Worm (Caenorhabditis elegans) whole organism, L2 larva: ENCODE data around the gene C33E10.10.
A peak's percentile ranks its signal among the peaks of the same experiment; 100 is the strongest.

Source experiments
- C34F6.9 ChIP-seq: fragments of 150-350 bp; optimal IDR thresholded peaks from 2 replicates; lab custom pipeline; 2014; ENCODE audit warnings: missing biosample characterization, missing genetic modification characterization
- F13H6.1 ChIP-seq: sonication (generic microtip); optimal IDR thresholded peaks from 2 replicates; lab custom pipeline; 2016; ENCODE audit warnings: missing genetic modification characterization, missing compliant biosample characterization
- R02D3.7 ChIP-seq: fragments of 150-350 bp; optimal IDR thresholded peaks from 2 replicates; lab custom pipeline; 2014; ENCODE audit warnings: missing biosample characterization, missing genetic modification characterization
- ZK546.5 ChIP-seq: sonication (generic microtip); optimal IDR thresholded peaks from 2 replicates; lab custom pipeline; 2017; ENCODE audit warnings: missing biosample characterization, missing genetic modification characterization
- alr-1 ChIP-seq: fragments of 150-350 bp; optimal IDR thresholded peaks from 2 replicates; lab custom pipeline; 2014; ENCODE audit warnings: missing biosample characterization, missing genetic modification characterization
- aly-2 ChIP-seq: fragments of 150-350 bp; optimal IDR thresholded peaks from 2 replicates; lab custom pipeline; 2014; ENCODE audit warnings: missing biosample characterization, missing genetic modification characterization
- blmp-1 ChIP-seq: sonication (generic microtip); optimal IDR thresholded peaks from 2 replicates; lab custom pipeline; 2017; ENCODE audit warnings: missing genetic modification characterization, mild to moderate bottlenecking, missing compliant biosample characterization, antibody characterized with exemption, moderate library complexity; ENCODE audit not compliant: insufficient read depth
- ceh-82 ChIP-seq: fragments of 150-350 bp; optimal IDR thresholded peaks from 2 replicates; lab custom pipeline; 2014; ENCODE audit warnings: missing biosample characterization, missing genetic modification characterization
- crh-2 ChIP-seq: sonication (generic microtip); optimal IDR thresholded peaks from 2 replicates; lab custom pipeline; 2017; ENCODE audit warnings: missing biosample characterization, missing genetic modification characterization
- dmd-4 ChIP-seq: sonication (generic microtip); optimal IDR thresholded peaks from 2 replicates; lab custom pipeline; 2017; ENCODE audit warnings: missing biosample characterization, missing genetic modification characterization
- elt-1 ChIP-seq: fragments of 150-350 bp; optimal IDR thresholded peaks from 2 replicates; lab custom pipeline; 2014; ENCODE audit warnings: missing biosample characterization, missing genetic modification characterization
- elt-3 ChIP-seq: sonication (generic microtip); optimal IDR thresholded peaks from 2 replicates; lab custom pipeline; 2017; ENCODE audit warnings: missing biosample characterization, missing genetic modification characterization
- fos-1 ChIP-seq: fragments of 150-350 bp; optimal IDR thresholded peaks from 2 replicates; lab custom pipeline; 2014; ENCODE audit warnings: missing biosample characterization, missing genetic modification characterization
- lin-11 ChIP-seq: fragments of 150-350 bp; sonication (generic microtip); optimal IDR thresholded peaks from 2 replicates; lab custom pipeline; 2014; ENCODE audit warnings: missing biosample characterization, missing genetic modification characterization, inconsistent platforms, mixed read lengths
- lin-13 ChIP-seq: fragments of 150-350 bp; optimal IDR thresholded peaks from 2 replicates; lab custom pipeline; 2014; ENCODE audit warnings: missing biosample characterization, missing genetic modification reagents, missing genetic modification characterization
- mab-5 ChIP-seq: fragments of 150-350 bp; optimal IDR thresholded peaks from 2 replicates; lab custom pipeline; 2014; ENCODE audit warnings: missing biosample characterization, missing genetic modification characterization
- mbf-1 ChIP-seq: sonication (generic microtip); optimal IDR thresholded peaks from 2 replicates; lab custom pipeline; 2017; ENCODE audit warnings: missing biosample characterization, missing genetic modification characterization
- mdl-1 ChIP-seq, 2 experiments: fragments of 150-350 bp in 1 of 2; sonication (generic microtip) in 1 of 2; optimal IDR thresholded peaks; 2 replicates each; lab custom pipeline; 2017; ENCODE audit warnings: missing biosample characterization in 2 of 2, missing genetic modification characterization in 2 of 2
- nhr-10 ChIP-seq: sonication (generic microtip); optimal IDR thresholded peaks from 2 replicates; lab custom pipeline; 2017; ENCODE audit warnings: missing biosample characterization, missing genetic modification characterization
- nhr-12 ChIP-seq: fragments of 150-350 bp; optimal IDR thresholded peaks from 2 replicates; lab custom pipeline; 2014; ENCODE audit warnings: missing biosample characterization, missing genetic modification characterization
- nhr-129 ChIP-seq: fragments of 150-350 bp; optimal IDR thresholded peaks from 2 replicates; lab custom pipeline; 2014; ENCODE audit warnings: missing biosample characterization, missing genetic modification characterization
- nhr-21 ChIP-seq: fragments of 150-350 bp; optimal IDR thresholded peaks from 2 replicates; lab custom pipeline; 2014; ENCODE audit warnings: missing biosample characterization, missing genetic modification characterization
- nhr-237 ChIP-seq: fragments of 150-350 bp; optimal IDR thresholded peaks from 2 replicates; lab custom pipeline; 2014; ENCODE audit warnings: missing biosample characterization, missing genetic modification characterization
- nhr-77 ChIP-seq: fragments of 150-350 bp; optimal IDR thresholded peaks from 2 replicates; lab custom pipeline; 2014; ENCODE audit warnings: missing biosample characterization, missing genetic modification characterization
- sem-4 ChIP-seq: fragments of 150-350 bp; optimal IDR thresholded peaks from 2 replicates; lab custom pipeline; 2014; ENCODE audit warnings: missing biosample characterization, missing genetic modification reagents, missing genetic modification characterization
- sma-9 ChIP-seq, 2 experiments: fragments of 150-350 bp in 1 of 2; sonication (generic microtip) in 1 of 2; optimal IDR thresholded peaks; 2 replicates each; lab custom pipeline; 2014 to 2016; ENCODE audit warnings: missing genetic modification characterization in 2 of 2, mild to moderate bottlenecking in 1 of 2, missing biosample characterization in 1 of 2, missing compliant biosample characterization in 1 of 2, missing genetic modification reagents in 1 of 2, moderate library complexity in 1 of 2
- snpc-4 ChIP-seq: fragments of 150-350 bp; optimal IDR thresholded peaks from 2 replicates; lab custom pipeline; 2014; ENCODE audit warnings: missing biosample characterization, missing genetic modification characterization
- unc-55 ChIP-seq: fragments of 150-350 bp; sonication (generic microtip); optimal IDR thresholded peaks from 3 replicates; lab custom pipeline; 2014; ENCODE audit warnings: missing biosample characterization, missing genetic modification reagents, missing genetic modification characterization
- unc-62 ChIP-seq: fragments of 150-350 bp; optimal IDR thresholded peaks from 2 replicates; lab custom pipeline; 2014; ENCODE audit warnings: missing biosample characterization, missing genetic modification reagents, missing genetic modification characterization
- zag-1 ChIP-seq: fragments of 150-350 bp; optimal IDR thresholded peaks from 2 replicates; lab custom pipeline; 2014; ENCODE audit warnings: missing biosample characterization, missing genetic modification characterization
- ztf-1 ChIP-seq: fragments of 200-800 bp; sonication (Bioruptor generic); conservative IDR thresholded peaks from 2 replicates; pipeline ENCODE4 v1.3.6; 2022; ENCODE audit warnings: missing genetic modification characterization, missing compliant biosample characterization

C33E10.10 gene

DNA sequence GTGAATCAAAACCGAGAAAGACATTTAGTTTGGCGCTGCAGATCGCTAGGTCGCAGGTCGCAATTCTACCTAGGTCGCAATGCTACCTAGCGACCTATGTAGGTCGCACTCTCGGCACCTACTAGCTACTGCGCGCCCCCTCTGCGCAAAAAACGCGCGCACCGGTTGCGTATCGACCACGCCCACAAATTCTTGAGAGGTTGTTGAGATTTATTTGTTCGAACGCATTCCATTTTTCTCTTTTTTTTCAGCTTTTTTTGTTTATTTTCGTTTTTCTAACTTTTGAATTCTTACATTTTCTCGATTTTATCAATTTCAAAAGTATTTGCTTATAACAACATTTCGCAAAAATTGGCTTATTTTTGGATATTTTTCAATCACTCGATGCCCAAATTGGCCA lies at the start of gene C33E10.10:
Gene C33E10.10 (minus strand): TSS at position 101 of the 400 bp plus-strand sequence.
- no peak for TF ChIP-seq blmp-1

DNA sequence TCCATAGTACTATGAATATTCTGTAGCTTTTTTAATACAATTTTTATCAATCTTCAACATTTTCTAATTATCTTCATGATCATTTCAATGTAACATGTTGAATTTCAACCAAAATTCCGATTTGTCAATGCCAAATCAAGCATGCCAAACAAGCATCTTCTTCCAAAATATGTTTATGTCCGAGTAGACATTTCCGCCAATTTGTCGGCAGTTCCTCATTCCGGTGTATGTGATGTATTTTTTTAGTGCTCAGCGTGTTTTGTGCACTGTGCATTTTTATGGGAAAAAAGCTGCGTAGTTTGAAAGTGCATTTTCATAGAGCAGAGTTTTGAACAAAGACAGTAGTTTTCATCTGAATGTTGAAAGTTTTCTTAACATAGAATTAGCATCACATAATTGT lies 47.6 kb upstream of the C33E10.10 start:
- TF ChIP-seq elt-1 (tag; lab: Kevin White, UChicago) (no peak), sma-9 (GFP tag; optimal IDR thresholded peaks at IDR 0.05; lab: Kevin White, UChicago) (no peak), sma-9 (tag; optimal IDR thresholded peaks at IDR 0.05; lab: Kevin White, UChicago) (no peak), lin-13 (GFP tag; lab: Kevin White, UChicago) (no peak), nhr-21 (tag; lab: Kevin White, UChicago) (no peak), sem-4 (no peak), unc-55 (no peak)

DNA sequence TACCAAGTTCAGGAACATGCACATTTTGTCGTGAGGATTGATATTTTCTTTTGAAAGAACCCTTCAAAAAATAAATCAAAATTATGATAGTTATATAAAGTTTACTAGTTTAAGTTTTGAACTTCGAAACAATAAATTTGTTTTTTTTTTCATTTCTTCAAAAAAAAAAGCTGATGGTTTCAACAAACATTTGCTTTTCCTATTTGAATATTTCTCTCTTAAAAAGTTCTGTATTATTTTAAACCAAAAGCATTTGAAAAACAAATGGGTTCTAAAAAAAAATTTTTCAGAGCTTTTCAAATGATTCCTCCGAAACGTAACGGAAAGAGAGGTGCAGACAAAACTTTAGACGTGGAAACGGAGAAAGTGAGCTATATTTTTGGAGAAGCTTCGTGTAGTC lies 38.7 kb upstream of the C33E10.10 start, which contains the start of gene C53C11.1:
Gene C53C11.1 (plus strand): TSS at position 301 of the 400 bp plus-strand sequence.
- no peak for TF ChIP-seq nhr-21 (tag; lab: Kevin White, UChicago)
- no peak for TF ChIP-seq nhr-129
- TF ChIP-seq ceh-82 (tag; lab: Kevin White, UChicago), result no peak
- no peak for TF ChIP-seq nhr-237
- TF ChIP-seq nhr-10 (tag; lab: Kevin White, UChicago), result no peak
- TF ChIP-seq mdl-1 (tag; optimal IDR thresholded peaks at IDR 0.05; lab: Kevin White, UChicago), result no peak
- TF ChIP-seq sem-4, result no peak
- TF ChIP-seq elt-3, result no peak
- no peak for TF ChIP-seq crh-2 (tag; lab: Kevin White, UChicago)
- no peak for TF ChIP-seq nhr-12
- TF ChIP-seq C34F6.9 (tag; lab: Kevin White, UChicago), result no peak
- no peak for TF ChIP-seq snpc-4
- TF ChIP-seq alr-1 (tag; lab: Kevin White, UChicago), result no peak

DNA sequence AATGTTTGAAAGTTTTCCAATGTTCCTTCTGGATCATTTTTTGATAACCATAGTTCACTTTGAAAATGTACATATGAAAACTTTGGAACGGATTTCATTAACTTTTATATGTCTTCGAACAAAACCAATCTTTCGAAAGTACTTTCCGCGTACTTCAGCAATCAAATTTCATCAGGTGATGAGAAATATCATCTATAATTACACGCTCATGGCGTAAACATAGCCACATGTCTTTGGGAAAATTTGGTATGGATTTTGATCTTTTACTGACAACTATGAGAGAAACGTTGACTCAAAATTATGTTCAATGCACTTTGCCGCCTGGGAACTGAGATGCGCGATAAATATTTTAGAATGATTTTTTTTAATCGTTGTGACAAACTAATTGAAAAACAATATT lies 37.1 kb upstream of the C33E10.10 start:
- TF ChIP-seq nhr-129, result peak; percentile 56
- no peak for TF ChIP-seq lin-11 (tag; lab: Kevin White, UChicago)
- TF ChIP-seq, all 48 proteins: peak for 1

DNA sequence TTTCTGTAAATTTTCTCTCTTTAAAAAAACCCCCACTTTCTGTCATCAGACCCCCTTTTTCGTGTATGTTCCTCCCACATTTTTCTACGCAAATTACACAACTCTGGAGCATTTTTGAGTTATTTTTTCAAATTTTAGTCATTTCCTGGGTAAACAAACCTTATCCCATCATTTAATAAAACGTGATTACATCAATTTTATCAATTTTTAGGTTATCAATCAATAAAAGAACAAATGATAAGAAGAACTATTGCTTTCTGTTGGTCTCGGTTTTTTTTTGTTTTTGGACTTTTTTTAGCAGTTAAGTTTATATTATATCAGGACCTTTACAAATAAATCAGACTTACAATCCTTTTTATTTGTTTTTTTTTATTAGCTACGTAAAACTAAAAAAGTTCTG lies 34.6 kb upstream of the C33E10.10 start, which contains the start of gene C53C11.2:
Gene C53C11.2 (plus strand): TSS at position 284 of the 400 bp plus-strand sequence.
- TF ChIP-seq fos-1 (peak; percentile 74), F13H6.1 (tag; lab: Kevin White, UChicago) (no peak)

DNA sequence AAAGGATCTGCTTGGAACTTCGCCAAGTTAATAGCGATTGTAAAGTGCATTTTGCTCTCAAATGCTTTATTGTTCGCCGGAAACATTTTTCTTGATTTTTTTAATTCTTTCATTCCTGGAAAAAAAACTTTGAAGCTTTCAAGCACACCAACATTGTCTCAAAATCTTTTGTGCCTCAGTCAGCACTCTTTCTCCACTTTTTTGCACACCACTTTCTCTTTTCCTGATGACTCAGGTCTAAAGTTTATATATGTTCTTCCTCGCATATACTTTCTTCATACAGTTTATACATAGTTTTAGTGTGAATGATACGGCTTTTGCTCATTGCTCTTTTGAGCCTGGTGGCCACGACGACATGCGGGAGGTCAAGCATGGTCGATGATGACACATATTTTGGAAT lies 32.0 kb upstream of the C33E10.10 start, which contains the start of gene C53C11.5:
Gene C53C11.5 (plus strand): TSS at position 301 of the 400 bp plus-strand sequence.
- TF ChIP-seq nhr-12 (no peak), nhr-77 (tag; lab: Kevin White, UChicago) (no peak), C34F6.9 (tag; lab: Kevin White, UChicago) (no peak), nhr-21 (tag; lab: Kevin White, UChicago) (no peak), zag-1 (tag; lab: Kevin White, UChicago) (no peak), snpc-4 (no peak), R02D3.7 (tag; lab: Kevin White, UChicago) (no peak), ZK546.5 (no peak)

DNA sequence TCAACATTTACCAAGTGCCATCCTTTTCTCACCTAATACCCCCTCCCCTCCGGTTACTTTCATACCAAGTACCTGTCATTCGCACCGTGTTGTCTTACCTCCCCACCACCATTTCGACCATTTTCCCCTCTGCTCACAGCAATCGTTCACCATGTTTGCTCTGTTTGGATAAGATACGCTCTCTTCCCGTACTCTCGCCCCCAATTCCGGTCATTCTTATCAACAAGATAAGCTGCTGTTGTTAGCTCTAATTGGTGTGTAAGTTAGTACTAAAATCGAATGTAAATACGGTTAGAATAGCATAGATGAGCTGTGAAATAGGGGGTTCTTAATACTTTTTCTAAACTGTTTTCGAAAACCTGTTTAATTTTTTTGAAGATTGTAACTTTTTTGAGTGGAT lies 28.8 kb upstream of the C33E10.10 start:
- TF ChIP-seq mab-5 (tag; lab: Kevin White, UChicago), result no peak
- no peak for TF ChIP-seq ztf-1 (GFP tag; lab: Robert Waterston, UW)
- TF ChIP-seq dmd-4 (tag; lab: Kevin White, UChicago), result no peak
- no peak for TF ChIP-seq unc-62
- TF ChIP-seq mbf-1 (tag; lab: Kevin White, UChicago), result no peak
- no peak for TF ChIP-seq fos-1
- no peak for TF ChIP-seq F13H6.1 (tag; lab: Kevin White, UChicago)
- TF ChIP-seq lin-13 (GFP tag; lab: Kevin White, UChicago), result no peak
- no peak for TF ChIP-seq nhr-77 (tag; lab: Kevin White, UChicago)
- no peak for TF ChIP-seq sma-9 (GFP tag; optimal IDR thresholded peaks at IDR 0.05; lab: Kevin White, UChicago)
- TF ChIP-seq sma-9 (tag; optimal IDR thresholded peaks at IDR 0.05; lab: Kevin White, UChicago), result no peak
- TF ChIP-seq nhr-129, result no peak
- TF ChIP-seq aly-2 (tag; lab: Kevin White, UChicago), result no peak
